Fruit fly (Drosophila melanogaster) whole organism, wandering third instar larva: Measurements from ENCODE around the gene Nepl17.

ENCODE experiments used
- CG9705 ChIP-seq: fragments of 200-800 bp; sonication (Bioruptor generic); optimal IDR thresholded peaks from 2 replicates; lab custom pipeline; 2018; ENCODE audit warnings: missing biosample characterization, mild to moderate bottlenecking, missing genetic modification characterization
- HLH106 ChIP-seq: fragments of 200-800 bp; optimal IDR thresholded peaks from 3 replicates; lab custom pipeline; 2019; ENCODE audit warnings: missing biosample characterization, mild to moderate bottlenecking, missing genetic modification characterization, moderate library complexity
- OdsH ChIP-seq: fragments of 200-800 bp; sonication (Bioruptor generic); optimal IDR thresholded peaks from 2 replicates; lab custom pipeline; 2016; ENCODE audit warnings: missing biosample characterization, mild to moderate bottlenecking, missing genetic modification characterization
- Vsx2 ChIP-seq: fragments of 200-300, 225-300 bp; sonication (Bioruptor generic); optimal IDR thresholded peaks from 2 replicates; lab custom pipeline; 2018; ENCODE audit warnings: missing biosample characterization, missing genetic modification characterization; ENCODE audit not compliant: partially characterized antibody
- br ChIP-seq: fragments of 200-800 bp; sonication (Bioruptor generic); optimal IDR thresholded peaks from 2 replicates; lab custom pipeline; 2016; ENCODE audit warnings: missing biosample characterization, missing genetic modification characterization
- h ChIP-seq: fragments of 200-800 bp; sonication (Bioruptor generic); optimal IDR thresholded peaks from 3 replicates; lab custom pipeline; 2016; ENCODE audit warnings: missing biosample characterization, mild to moderate bottlenecking, missing genetic modification characterization
- lola ChIP-seq: fragments of >200 bp; optimal IDR thresholded peaks from 2 replicates; lab custom pipeline; 2017; ENCODE audit warnings: missing biosample characterization, missing genetic modification characterization
- tai ChIP-seq: sonication (Bioruptor generic); optimal IDR thresholded peaks from 2 replicates; lab custom pipeline; 2016; ENCODE audit warnings: missing biosample characterization, missing genetic modification characterization

DNA sequence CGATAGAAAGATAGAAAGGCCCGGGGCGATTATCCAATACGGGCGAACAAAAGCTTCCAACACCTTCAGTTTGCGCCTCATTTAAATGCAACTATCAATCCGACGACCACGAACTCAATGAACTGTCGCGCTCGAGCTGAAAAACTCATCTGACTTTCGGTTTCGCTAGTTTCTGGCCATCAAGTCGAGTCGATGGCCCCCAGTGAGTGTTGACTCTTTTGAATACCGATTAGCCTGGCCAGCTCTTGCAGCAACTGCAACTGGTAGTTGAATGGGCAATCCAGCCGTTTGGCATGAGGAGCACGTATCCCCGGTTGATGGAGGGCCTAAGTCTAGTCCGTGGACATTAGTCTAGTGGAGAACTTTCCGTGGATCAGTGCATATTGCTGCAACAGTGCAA is 45.5 kb upstream of the Nepl17 start:
- no peak for TF ChIP-seq CG9705 (GFP tag; lab: Kevin White, UChicago)
- no peak for TF ChIP-seq lola (GFP tag; lab: Kevin White, UChicago)
- TF ChIP-seq br (GFP tag; lab: Kevin White, UChicago): no peak
- no peak for TF ChIP-seq h (GFP tag; lab: Kevin White, UChicago)
- TF ChIP-seq Vsx2 (GFP tag; lab: Kevin White, UChicago): no peak
- no peak for TF ChIP-seq HLH106 (tag; lab: Kevin White, UChicago)
- TF ChIP-seq OdsH (GFP tag; lab: Kevin White, UChicago): no peak
- TF ChIP-seq tai (GFP tag; lab: Kevin White, UChicago): no peak
